Worm (Caenorhabditis elegans) whole organism, L2 larva: ENCODE measurements around the gene msp-113.

Experiments used
- C34F6.9 ChIP-seq: fragments of 150-350 bp; optimal IDR thresholded peaks from 2 replicates; lab custom pipeline; 2014; ENCODE audit warnings: missing biosample characterization, missing genetic modification characterization
- F13H6.1 ChIP-seq: sonication (generic microtip); optimal IDR thresholded peaks from 2 replicates; lab custom pipeline; 2016; ENCODE audit warnings: missing genetic modification characterization, missing compliant biosample characterization
- R02D3.7 ChIP-seq: fragments of 150-350 bp; optimal IDR thresholded peaks from 2 replicates; lab custom pipeline; 2014; ENCODE audit warnings: missing biosample characterization, missing genetic modification characterization
- ZK546.5 ChIP-seq: sonication (generic microtip); optimal IDR thresholded peaks from 2 replicates; lab custom pipeline; 2017; ENCODE audit warnings: missing biosample characterization, missing genetic modification characterization
- alr-1 ChIP-seq: fragments of 150-350 bp; optimal IDR thresholded peaks from 2 replicates; lab custom pipeline; 2014; ENCODE audit warnings: missing biosample characterization, missing genetic modification characterization
- aly-2 ChIP-seq: fragments of 150-350 bp; optimal IDR thresholded peaks from 2 replicates; lab custom pipeline; 2014; ENCODE audit warnings: missing biosample characterization, missing genetic modification characterization
- ceh-16 ChIP-seq: fragments of 150-350 bp; optimal IDR thresholded peaks from 2 replicates; lab custom pipeline; 2014; ENCODE audit warnings: missing biosample characterization, missing genetic modification characterization
- ceh-82 ChIP-seq: fragments of 150-350 bp; optimal IDR thresholded peaks from 2 replicates; lab custom pipeline; 2014; ENCODE audit warnings: missing biosample characterization, missing genetic modification characterization
- crh-2 ChIP-seq: sonication (generic microtip); optimal IDR thresholded peaks from 2 replicates; lab custom pipeline; 2017; ENCODE audit warnings: missing biosample characterization, missing genetic modification characterization
- elt-3 ChIP-seq: sonication (generic microtip); optimal IDR thresholded peaks from 2 replicates; lab custom pipeline; 2017; ENCODE audit warnings: missing biosample characterization, missing genetic modification characterization
- fos-1 ChIP-seq: fragments of 150-350 bp; optimal IDR thresholded peaks from 2 replicates; lab custom pipeline; 2014; ENCODE audit warnings: missing biosample characterization, missing genetic modification characterization
- gmeb-1 ChIP-seq: fragments of 150-350 bp; optimal IDR thresholded peaks from 2 replicates; lab custom pipeline; 2014; ENCODE audit warnings: missing biosample characterization, missing genetic modification characterization
- lin-13 ChIP-seq: fragments of 150-350 bp; optimal IDR thresholded peaks from 2 replicates; lab custom pipeline; 2014; ENCODE audit warnings: missing biosample characterization, missing genetic modification reagents, missing genetic modification characterization
- lin-39 ChIP-seq: fragments of 150-350 bp; optimal IDR thresholded peaks from 2 replicates; lab custom pipeline; 2014; ENCODE audit warnings: missing biosample characterization, missing genetic modification reagents, missing genetic modification characterization
- mab-5 ChIP-seq: fragments of 150-350 bp; optimal IDR thresholded peaks from 2 replicates; lab custom pipeline; 2014; ENCODE audit warnings: missing biosample characterization, missing genetic modification characterization
- mbf-1 ChIP-seq: sonication (generic microtip); optimal IDR thresholded peaks from 2 replicates; lab custom pipeline; 2017; ENCODE audit warnings: missing biosample characterization, missing genetic modification characterization
- mdl-1 ChIP-seq, 2 experiments: fragments of 150-350 bp in 1 of 2; sonication (generic microtip) in 1 of 2; optimal IDR thresholded peaks; 2 replicates each; lab custom pipeline; 2017; ENCODE audit warnings: missing biosample characterization in 2 of 2, missing genetic modification characterization in 2 of 2
- nhr-10 ChIP-seq: sonication (generic microtip); optimal IDR thresholded peaks from 2 replicates; lab custom pipeline; 2017; ENCODE audit warnings: missing biosample characterization, missing genetic modification characterization
- nhr-12 ChIP-seq: fragments of 150-350 bp; optimal IDR thresholded peaks from 2 replicates; lab custom pipeline; 2014; ENCODE audit warnings: missing biosample characterization, missing genetic modification characterization
- nhr-129 ChIP-seq: fragments of 150-350 bp; optimal IDR thresholded peaks from 2 replicates; lab custom pipeline; 2014; ENCODE audit warnings: missing biosample characterization, missing genetic modification characterization
- nhr-237 ChIP-seq: fragments of 150-350 bp; optimal IDR thresholded peaks from 2 replicates; lab custom pipeline; 2014; ENCODE audit warnings: missing biosample characterization, missing genetic modification characterization
- nhr-25 ChIP-seq: fragments of 150-350 bp; sonication (generic microtip); optimal IDR thresholded peaks from 3 replicates; lab custom pipeline; 2014; ENCODE audit warnings: missing biosample characterization, missing genetic modification characterization
- nhr-6 ChIP-seq: fragments of 150-350 bp; optimal IDR thresholded peaks from 2 replicates; lab custom pipeline; 2014; ENCODE audit warnings: missing biosample characterization, missing genetic modification characterization
- peb-1 ChIP-seq: fragments of 150-350 bp; optimal IDR thresholded peaks from 2 replicates; lab custom pipeline; 2014; ENCODE audit warnings: missing biosample characterization, missing genetic modification characterization
- sma-3 ChIP-seq: sonication (generic microtip); optimal IDR thresholded peaks from 2 replicates; lab custom pipeline; 2016; ENCODE audit warnings: missing genetic modification reagents, missing genetic modification characterization, missing compliant biosample characterization
- sma-9 ChIP-seq, 2 experiments: fragments of 150-350 bp in 1 of 2; sonication (generic microtip) in 1 of 2; optimal IDR thresholded peaks; 2 replicates each; lab custom pipeline; 2014 to 2016; ENCODE audit warnings: missing genetic modification characterization in 2 of 2, mild to moderate bottlenecking in 1 of 2, missing biosample characterization in 1 of 2, missing compliant biosample characterization in 1 of 2, missing genetic modification reagents in 1 of 2, moderate library complexity in 1 of 2
- snpc-4 ChIP-seq: fragments of 150-350 bp; optimal IDR thresholded peaks from 2 replicates; lab custom pipeline; 2014; ENCODE audit warnings: missing biosample characterization, missing genetic modification characterization
- unc-39 ChIP-seq: fragments of 150-350 bp; optimal IDR thresholded peaks from 2 replicates; lab custom pipeline; 2014; ENCODE audit warnings: missing biosample characterization, missing genetic modification characterization
- unc-62 ChIP-seq: fragments of 150-350 bp; optimal IDR thresholded peaks from 2 replicates; lab custom pipeline; 2014; ENCODE audit warnings: missing biosample characterization, missing genetic modification reagents, missing genetic modification characterization
- zag-1 ChIP-seq: fragments of 150-350 bp; optimal IDR thresholded peaks from 2 replicates; lab custom pipeline; 2014; ENCODE audit warnings: missing biosample characterization, missing genetic modification characterization
- ztf-1 ChIP-seq: fragments of 200-800 bp; sonication (Bioruptor generic); conservative IDR thresholded peaks from 2 replicates; pipeline ENCODE4 v1.3.6; 2022; ENCODE audit warnings: missing genetic modification characterization, missing compliant biosample characterization

Gene msp-113

DNA sequence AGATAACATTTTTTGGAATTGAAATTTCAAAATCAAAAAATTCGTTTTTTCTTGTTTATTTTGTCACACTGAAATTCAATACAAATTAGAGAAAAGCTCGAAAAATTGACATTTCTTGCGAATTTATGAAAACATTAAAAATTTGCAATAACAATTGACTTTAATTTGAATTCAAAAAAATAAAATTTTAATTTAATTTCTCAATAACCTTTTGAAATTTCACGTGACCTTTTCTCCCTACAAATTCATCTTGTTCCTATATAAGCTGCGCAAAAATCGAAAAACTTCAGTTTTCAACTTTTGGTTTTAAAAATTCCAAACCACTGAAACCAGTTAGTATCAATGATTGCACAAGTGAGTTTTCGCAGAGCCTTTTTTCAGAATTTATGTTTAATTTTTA lies 29.0 kb upstream of the msp-113 start, which contains the start of gene F36H12.4:
F36H12.4 (plus strand) TSS at position 301 of the 400 bp plus-strand sequence.
- no peak for TF ChIP-seq gmeb-1 (tag; lab: Kevin White, UChicago)
- no peak for TF ChIP-seq sma-3 (GFP tag; lab: Kevin White, UChicago)
- TF ChIP-seq fos-1 (tag; lab: Kevin White, UChicago): no peak

- TF ChIP-seq nhr-10 (tag; lab: Kevin White, UChicago) (no peak), lin-39 (tag; lab: Kevin White, UChicago) (no peak), mdl-1 (tag; optimal IDR thresholded peaks at IDR 0.05; lab: Kevin White, UChicago) (no peak), ceh-16 (tag; lab: Kevin White, UChicago) (no peak), sma-9 (GFP tag; optimal IDR thresholded peaks at IDR 0.05; lab: Kevin White, UChicago) (no peak), sma-9 (tag; optimal IDR thresholded peaks at IDR 0.05; lab: Kevin White, UChicago) (no peak), elt-3 (tag; lab: Kevin White, UChicago) (no peak), unc-39 (tag; lab: Kevin White, UChicago) (no peak), alr-1 (tag; lab: Kevin White, UChicago) (no peak), ZK546.5 (tag; lab: Kevin White, UChicago) (no peak), sma-3 (GFP tag; lab: Kevin White, UChicago) (no peak), lin-13 (GFP tag; lab: Kevin White, UChicago) (no peak), gmeb-1 (tag; lab: Kevin White, UChicago) (no peak), nhr-25 (tag; lab: Kevin White, UChicago) (no peak), F13H6.1 (tag; lab: Kevin White, UChicago) (no peak), nhr-6 (tag; lab: Kevin White, UChicago) (no peak), nhr-129 (tag; lab: Kevin White, UChicago) (no peak), snpc-4 (no peak)
These were observed 25.2 kb upstream of the msp-113 start, which contains the start of gene F36H12.3 for ce11 chrIV:5272518-5272917. TSS of gene F36H12.3 (plus strand) at chrIV:5272818.

DNA sequence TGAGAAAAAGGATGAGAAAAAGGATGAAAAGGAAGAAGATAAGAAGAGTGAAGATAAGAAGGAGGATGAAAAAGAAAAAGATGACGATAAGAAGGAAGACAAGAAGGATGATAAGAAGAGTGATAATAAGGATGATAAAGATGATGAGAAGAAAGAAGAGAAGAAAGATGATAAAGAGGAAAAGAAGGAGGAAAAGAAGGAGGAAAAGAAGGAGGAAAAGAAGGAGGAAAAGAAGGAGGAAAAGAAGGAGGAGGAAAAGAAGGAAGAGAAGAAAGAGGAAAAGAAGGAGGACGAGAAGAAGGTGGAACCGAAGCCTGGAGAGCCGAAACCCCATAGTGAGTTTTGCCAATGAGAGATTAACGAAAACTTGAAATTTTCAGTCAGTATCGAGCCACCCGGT lies 24.4 kb upstream of the msp-113 start:
- TF ChIP-seq elt-3 (tag; lab: Kevin White, UChicago) (no peak), ceh-16 (tag; lab: Kevin White, UChicago) (no peak), mbf-1 (tag; lab: Kevin White, UChicago) (no peak), R02D3.7 (tag; lab: Kevin White, UChicago) (no peak), sma-3 (GFP tag; lab: Kevin White, UChicago) (no peak), mab-5 (no peak)

DNA sequence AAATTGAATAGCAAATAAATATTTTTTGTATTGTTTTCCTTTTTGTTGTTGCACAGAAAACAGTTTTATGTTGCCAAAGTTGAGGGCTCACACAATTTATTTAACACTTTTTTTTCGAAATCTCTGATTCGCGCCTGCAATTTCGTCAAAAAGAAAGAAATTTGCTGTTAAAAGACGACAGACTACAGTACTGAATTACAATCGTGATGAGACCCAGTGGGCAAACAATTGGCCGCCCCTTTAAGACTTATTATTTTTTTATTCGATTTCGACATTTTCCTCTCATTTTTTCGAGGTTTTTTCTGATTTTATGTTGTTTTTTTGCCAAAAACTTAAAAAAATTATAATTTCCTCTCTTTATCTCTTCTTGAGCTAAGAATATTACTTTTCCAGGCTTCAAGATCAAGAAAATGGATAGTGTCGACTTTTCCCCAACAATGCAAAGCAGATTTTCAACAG lies 23.6 kb upstream of the msp-113 start, which contains the start of gene slfl-4:
slfl-4 (plus strand) TSS at position 409 of the 459 bp plus-strand sequence.
- TF ChIP-seq lin-13 (GFP tag; lab: Kevin White, UChicago) (no peak), nhr-237 (tag; lab: Kevin White, UChicago) (no peak), mbf-1 (tag; lab: Kevin White, UChicago) (no peak), peb-1 (no peak), gmeb-1 (tag; lab: Kevin White, UChicago) (no peak), ztf-1 (GFP tag; lab: Robert Waterston, UW) (no peak), ZK546.5 (tag; lab: Kevin White, UChicago) (no peak), alr-1 (tag; lab: Kevin White, UChicago) (no peak), elt-3 (tag; lab: Kevin White, UChicago) (no peak), R02D3.7 (tag; lab: Kevin White, UChicago) (no peak), ceh-82 (no peak), snpc-4 (no peak), nhr-129 (tag; lab: Kevin White, UChicago) (no peak), mdl-1 (tag; optimal IDR thresholded peaks at IDR 0.05; lab: Kevin White, UChicago) (no peak), zag-1 (tag; lab: Kevin White, UChicago) (no peak)

- TF ChIP-seq R02D3.7 (tag; lab: Kevin White, UChicago) (no peak), sma-3 (GFP tag; lab: Kevin White, UChicago) (no peak), unc-62 (GFP tag; lab: Kevin White, UChicago) (no peak), crh-2 (tag; lab: Kevin White, UChicago) (no peak), aly-2 (tag; lab: Kevin White, UChicago) (no peak), nhr-12 (tag; lab: Kevin White, UChicago) (no peak), C34F6.9 (tag; lab: Kevin White, UChicago) (no peak), nhr-25 (tag; lab: Kevin White, UChicago) (no peak), nhr-10 (tag; lab: Kevin White, UChicago) (no peak)
These were observed 20.0 kb upstream of the msp-113 start, which contains the start of gene F36H12.17 for ce11 chrIV:5277752-5278151. TSS of gene F36H12.17 (minus strand) at chrIV:5277852.
